Worm (Caenorhabditis elegans): ENCODE data around the gene idpp-1.
A peak's percentile ranks its signal among the peaks of the same experiment; 100 is the strongest.

The idpp-1 gene

ce11 chrIII:740382-740781 is at the start of gene idpp-1:
TSS of gene idpp-1 (plus strand) at chrIII:740682.
- TF ChIP-seq nhr-20 (tag; optimal IDR thresholded peaks at IDR 0.05) = no peak
- no peak for TF ChIP-seq hlh-4 (tag; optimal IDR thresholded peaks at IDR 0.05)
- TF ChIP-seq ces-1 (GFP tag; optimal IDR thresholded peaks at IDR 0.05) = no peak
- no peak for TF ChIP-seq mdl-1 (tag; optimal IDR thresholded peaks at IDR 0.05)
- no peak for TF ChIP-seq ceh-8 (GFP tag; optimal IDR thresholded peaks at IDR 0.05)
- no peak for TF ChIP-seq ceh-63 (GFP tag; optimal IDR thresholded peaks at IDR 0.05)
- TF ChIP-seq pqm-1 (tag; optimal IDR thresholded peaks at IDR 0.05) = no peak
- TF ChIP-seq ztf-11 (tag; optimal IDR thresholded peaks at IDR 0.05) = no peak
- TF ChIP-seq isw-1 (GFP tag; IDR thresholded peaks at IDR 0.05) = no peak
- no peak for TF ChIP-seq nhr-11 (tag; optimal IDR thresholded peaks at IDR 0.05)
- TF ChIP-seq Y116A8C.19 (tag; optimal IDR thresholded peaks at IDR 0.05; ENCODE audit: borderline replicate concordance) = no peak
- no peak for TF ChIP-seq nhr-71 (tag; optimal IDR thresholded peaks at IDR 0.05)

ce11 chrIII:691933-692332 is 48.5 kb upstream of the idpp-1 start, which contains the start of gene W02B3.7:
TSS of gene W02B3.7 (minus strand) at chrIII:692033.
- TF ChIP-seq ceh-8 (GFP tag; optimal IDR thresholded peaks at IDR 0.05) = no peak
- TF ChIP-seq lin-13 (GFP tag; optimal IDR thresholded peaks at IDR 0.05) = no peak
- TF ChIP-seq aha-1 (tag; optimal IDR thresholded peaks at IDR 0.05) = no peak
- no peak for TF ChIP-seq unc-62 (GFP tag; optimal IDR thresholded peaks at IDR 0.05)

ce11 chrIII:696372-696771 is 44.1 kb upstream of the idpp-1 start, which contains the start of gene sel-15:
TSS of gene sel-15 (minus strand) at chrIII:696472.
- TF ChIP-seq pax-3 (tag; optimal IDR thresholded peaks at IDR 0.05) (no peak), ztf-4 (tag; optimal IDR thresholded peaks at IDR 0.05) (no peak), C16A3.4 (tag; optimal IDR thresholded peaks at IDR 0.05) (no peak), hlh-17 (GFP tag; optimal IDR thresholded peaks at IDR 0.05; ENCODE audit: borderline replicate concordance) (no peak), swsn-7 (tag; optimal IDR thresholded peaks at IDR 0.05) (no peak), fos-1 (tag; optimal IDR thresholded peaks at IDR 0.05) (no peak), mab-9 (GFP tag; IDR thresholded peaks at IDR 0.05) (no peak), dpl-1 (GFP tag; optimal IDR thresholded peaks at IDR 0.05) (no peak), nhr-20 (tag; optimal IDR thresholded peaks at IDR 0.05) (no peak), mef-2 (tag; optimal IDR thresholded peaks at IDR 0.05) (no peak), fkh-8 (tag; optimal IDR thresholded peaks at IDR 0.05) (no peak), alr-1 (tag; optimal IDR thresholded peaks at IDR 0.05; ENCODE audit: borderline replicate concordance) (no peak), jun-1 (tag; optimal IDR thresholded peaks at IDR 0.05) (no peak), ceh-88 (GFP tag; IDR thresholded peaks at IDR 0.05) (no peak), ceh-82 (tag; optimal IDR thresholded peaks at IDR 0.05) (no peak), irx-1 (tag; optimal IDR thresholded peaks at IDR 0.05) (no peak), ces-1 (GFP tag; optimal IDR thresholded peaks at IDR 0.05) (no peak), unc-86 (tag; optimal IDR thresholded peaks at IDR 0.05) (no peak), nhr-76 (tag; optimal IDR thresholded peaks at IDR 0.05) (no peak)

ce11 chrIII:698814-699213 is 41.7 kb upstream of the idpp-1 start:
- TF ChIP-seq nhr-19 (GFP tag; conservative IDR thresholded peaks at IDR 0.05) (0 out of 2 replicates have a peak, but pooled peaks have one; percentile 11), ces-1 (GFP tag; optimal IDR thresholded peaks at IDR 0.05) (no peak), rnt-1 (tag; optimal IDR thresholded peaks at IDR 0.05) (peak; percentile 32), grh-1 (GFP tag; IDR thresholded peaks at IDR 0.05) (no peak), ets-5 (GFP tag; IDR thresholded peaks at IDR 0.05) (no peak), sup-37 (GFP tag; optimal IDR thresholded peaks at IDR 0.05) (no peak), fkh-10 (GFP tag; optimal IDR thresholded peaks at IDR 0.05) (no peak), lin-35 (GFP tag; optimal IDR thresholded peaks at IDR 0.05) (no peak), aly-2 (tag; optimal IDR thresholded peaks at IDR 0.05) (no peak), elt-2 (tag; optimal IDR thresholded peaks at IDR 0.05) (no peak), C34B4.2 (tag; optimal IDR thresholded peaks at IDR 0.05) (no peak), nhr-11 (tag; optimal IDR thresholded peaks at IDR 0.05) (no peak), efl-1 (optimal IDR thresholded peaks at IDR 0.05) (no peak), efl-1 (GFP tag; optimal IDR thresholded peaks at IDR 0.05 in 1 of 2) (peak in 1 of 2 experiments; percentile 38), nhr-71 (tag; optimal IDR thresholded peaks at IDR 0.05) (no peak)

Data from whole organism, L1 larva.